Fruit fly (Drosophila melanogaster) whole organism, adult: Measurements from ENCODE around the gene CG9682.

Source experiments
- CG11617 ChIP-seq: fragments of 200-800 bp; sonication (Bioruptor generic); optimal IDR thresholded peaks from 2 replicates; lab custom pipeline; 2017; ENCODE audit warnings: mild to moderate bottlenecking, missing biosample characterization, missing genetic modification reagents, missing genetic modification characterization
- CG14711 ChIP-seq: fragments of 200-800 bp; sonication (Bioruptor generic); optimal IDR thresholded peaks from 2 replicates; lab custom pipeline; 2018; ENCODE audit warnings: missing biosample characterization, mild to moderate bottlenecking, missing genetic modification characterization, moderate library complexity
- CG7101 ChIP-seq: fragments of 200-800 bp; sonication (Bioruptor generic); optimal IDR thresholded peaks from 2 replicates; lab custom pipeline; 2018; ENCODE audit warnings: missing biosample characterization, mild to moderate bottlenecking, missing genetic modification characterization, moderate library complexity
- Clk ChIP-seq: fragments of 200-800 bp; sonication (Bioruptor generic); optimal IDR thresholded peaks from 2 replicates; lab custom pipeline; 2017; ENCODE audit warnings: missing biosample characterization, missing genetic modification characterization
- kay ChIP-seq: fragments of 200-800 bp; sonication (Bioruptor generic); peaks from one replicate; lab custom pipeline; 2016; ENCODE audit warnings: missing biosample characterization, missing genetic modification characterization, borderline replicate concordance
- ovo ChIP-seq: fragments of 200-800 bp; sonication (Bioruptor generic); optimal IDR thresholded peaks from 2 replicates; lab custom pipeline; 2016; ENCODE audit warnings: missing biosample characterization, missing genetic modification characterization
- pad ChIP-seq: fragments of 200-800 bp; sonication (Bioruptor generic); optimal IDR thresholded peaks from 3 replicates; lab custom pipeline; 2017; ENCODE audit warnings: missing biosample characterization, missing genetic modification characterization, mild to moderate bottlenecking, moderate library complexity, missing genetic modification reagents
- toe ChIP-seq: fragments of 200-800 bp; sonication (Bioruptor generic); optimal IDR thresholded peaks from 2 replicates; lab custom pipeline; 2016; ENCODE audit warnings: missing biosample characterization, missing genetic modification characterization

- no peak for TF ChIP-seq CG7101 (tag; lab: Kevin White, UChicago)
- no peak for TF ChIP-seq CG14711
- no peak for TF ChIP-seq ovo
- no peak for TF ChIP-seq Clk
- no peak for TF ChIP-seq pad (GFP tag; lab: Kevin White, UChicago)
- no peak for TF ChIP-seq kay (GFP tag; lab: Kevin White, UChicago)
- no peak for TF ChIP-seq toe
- no peak for TF ChIP-seq CG11617 (GFP tag; lab: Kevin White, UChicago)
Observed at dm6 chr3R:30275970-30276369, 25.2 kb downstream of the CG9682 start.
